Worm (Caenorhabditis elegans): ENCODE results near the gene mrps-18C.

ce11 chrIII:4913736-4914135, 21.6 kb upstream of the mrps-18C start:
- TF ChIP-seq pes-1 (GFP tag; IDR thresholded peaks at IDR 0.05), result no peak
- no peak for TF ChIP-seq flt-1 (GFP tag; IDR thresholded peaks at IDR 0.05)
- TF ChIP-seq ama-1 (optimal IDR thresholded peaks at IDR 0.05), result no peak
- TF ChIP-seq hnd-1 (tag; optimal IDR thresholded peaks at IDR 0.05), result no peak
- no peak for TF ChIP-seq ceh-36 (tag; optimal IDR thresholded peaks at IDR 0.05)
- no peak for TF ChIP-seq hmbx-1 (tag; optimal IDR thresholded peaks at IDR 0.05)
- no peak for TF ChIP-seq B0310.2 (tag; optimal IDR thresholded peaks at IDR 0.05)
- no peak for TF ChIP-seq sea-1 (GFP tag; conservative IDR thresholded peaks at IDR 0.05)
- no peak for TF ChIP-seq F13C5.2 (tag; optimal IDR thresholded peaks at IDR 0.05)
- no peak for TF ChIP-seq tbx-11 (GFP tag; IDR thresholded peaks at IDR 0.05)

Data from whole organism, early embryonic.